Worm (Caenorhabditis elegans): ENCODE measurements around the gene spc-1.

DNA sequence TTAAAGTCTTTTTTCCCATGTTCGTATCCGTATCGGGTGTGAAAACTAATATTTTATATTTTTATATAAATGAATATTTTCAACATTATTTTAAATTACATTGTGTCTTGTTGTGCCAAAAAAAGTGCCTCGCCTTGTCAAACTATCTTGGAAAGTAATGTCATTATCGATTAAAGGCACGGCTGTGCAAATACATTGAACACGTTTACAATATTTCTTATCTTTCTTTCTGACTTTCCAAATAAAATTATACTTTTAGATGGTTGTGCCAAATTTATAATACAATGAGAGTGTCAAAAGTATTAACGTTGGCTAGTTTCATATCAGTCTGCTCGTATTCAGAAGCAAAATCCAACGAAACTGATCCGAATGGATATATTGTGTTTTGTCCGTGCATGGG, 38.7 kb upstream of the spc-1 start, which contains the start of gene pfut-1:
- TF ChIP-seq nfya-1 (tag; optimal IDR thresholded peaks at IDR 0.05; ENCODE audit: borderline replicate concordance, insufficient read depth) (no peak), sptf-2 (GFP tag; optimal IDR thresholded peaks at IDR 0.05) (no peak), egl-44 (GFP tag; IDR thresholded peaks at IDR 0.05) (no peak), lsy-27 (tag; optimal IDR thresholded peaks at IDR 0.05; ENCODE audit: borderline replicate concordance, insufficient read depth) (no peak), lin-35 (GFP tag; optimal IDR thresholded peaks at IDR 0.05) (no peak), F37B4.10 (GFP tag; IDR thresholded peaks at IDR 0.05) (no peak), sdz-38 (tag; optimal IDR thresholded peaks at IDR 0.05) (no peak), pha-4 (tag; optimal IDR thresholded peaks at IDR 0.05) (no peak), attf-5 (GFP tag; optimal IDR thresholded peaks at IDR 0.05) (no peak), rcor-1 (GFP tag; IDR thresholded peaks at IDR 0.05) (no peak), Y95B8A.8 (GFP tag; IDR thresholded peaks at IDR 0.05) (no peak), cebp-1 (GFP tag; IDR thresholded peaks at IDR 0.05) (no peak), cebp-1 (tag; optimal IDR thresholded peaks at IDR 0.05) (no peak), xnd-1 (tag; optimal IDR thresholded peaks at IDR 0.05) (no peak), madf-3 (GFP tag; IDR thresholded peaks at IDR 0.05) (no peak)

Data from whole organism, young adult.